Worm (Caenorhabditis elegans) whole organism, early embryonic: ENCODE data around the gene sre-47.

Source experiments
- B0310.2 ChIP-seq: sonication (generic microtip); optimal IDR thresholded peaks from 2 replicates; lab custom pipeline; 2016; ENCODE audit warnings: mild to moderate bottlenecking, missing genetic modification characterization, missing compliant biosample characterization
- F13C5.2 ChIP-seq: sonication (generic microtip); optimal IDR thresholded peaks from 2 replicates; lab custom pipeline; 2017; ENCODE audit warnings: mild to moderate bottlenecking, missing genetic modification characterization, inconsistent platforms, missing compliant biosample characterization
- aly-1 ChIP-seq: sonication (generic microtip); optimal IDR thresholded peaks from 2 replicates; lab custom pipeline; 2016; ENCODE audit warnings: missing genetic modification characterization, missing compliant biosample characterization
- ama-1 ChIP-seq: fragments of 150-350 bp; optimal IDR thresholded peaks from 2 replicates; lab custom pipeline; 2014
- ceh-13 ChIP-seq: fragments of 200-800 bp; sonication (Bioruptor generic); optimal IDR thresholded peaks from 2 replicates; lab custom pipeline; 2018; ENCODE audit warnings: mild to moderate bottlenecking, missing genetic modification characterization, missing compliant biosample characterization
- ceh-36 ChIP-seq: sonication (generic microtip); optimal IDR thresholded peaks from 2 replicates; lab custom pipeline; 2016; ENCODE audit warnings: missing genetic modification characterization, inconsistent platforms, missing compliant biosample characterization
- ets-7 ChIP-seq: sonication (generic microtip); optimal IDR thresholded peaks from 2 replicates; lab custom pipeline; 2016; ENCODE audit warnings: missing genotype, missing genetic modification characterization, missing compliant biosample characterization
- flt-1 ChIP-seq: fragments of 200-800 bp; sonication (Bioruptor generic); IDR thresholded peaks from 2 replicates; pipeline ENCODE4 v1.3.6; 2022; ENCODE audit warnings: missing genetic modification characterization, missing compliant biosample characterization
- hmbx-1 ChIP-seq: sonication (generic microtip); optimal IDR thresholded peaks from 2 replicates; lab custom pipeline; 2016; ENCODE audit warnings: mild to moderate bottlenecking, missing genetic modification characterization, missing compliant biosample characterization
- hmg-4 ChIP-seq: fragments of 200-800 bp; sonication (Bioruptor generic); optimal IDR thresholded peaks from 2 replicates; lab custom pipeline; 2018; ENCODE audit warnings: mild to moderate bottlenecking, missing genetic modification characterization, missing compliant biosample characterization
- hnd-1 ChIP-seq: sonication (generic microtip); optimal IDR thresholded peaks from 2 replicates; lab custom pipeline; 2016; ENCODE audit warnings: missing genetic modification characterization, missing compliant biosample characterization
- pes-1 ChIP-seq: fragments of 200-800 bp; sonication (Bioruptor generic); IDR thresholded peaks from 2 replicates; pipeline ENCODE4 v1.3.6; 2022; ENCODE audit warnings: missing genetic modification reagents, missing genetic modification characterization, missing compliant biosample characterization
- scrt-1 ChIP-seq: fragments of 200-800 bp; sonication (Bioruptor generic); IDR thresholded peaks from 2 replicates; pipeline ENCODE4 v1.3.6; 2022; ENCODE audit warnings: missing genetic modification characterization, missing compliant biosample characterization
- sea-1 ChIP-seq: fragments of 200-800 bp; sonication (Bioruptor generic); conservative IDR thresholded peaks from 2 replicates; pipeline ENCODE4 v1.3.6; 2022; ENCODE audit warnings: missing genetic modification characterization, missing compliant biosample characterization
- tbx-11 ChIP-seq: fragments of 200-800 bp; sonication (Bioruptor generic); IDR thresholded peaks from 2 replicates; pipeline ENCODE4 v1.3.6; 2022; ENCODE audit warnings: missing genetic modification characterization, missing compliant biosample characterization
- tbx-37 ChIP-seq: fragments of 200-800 bp; sonication (Bioruptor generic); conservative IDR thresholded peaks from 2 replicates; pipeline ENCODE4 v1.3.6; 2022; ENCODE audit warnings: missing genetic modification reagents, missing genetic modification characterization, missing compliant biosample characterization
- tra-4 ChIP-seq: sonication (generic microtip); optimal IDR thresholded peaks from 2 replicates; lab custom pipeline; 2017; ENCODE audit warnings: missing genetic modification characterization, missing compliant biosample characterization

Gene sre-47

ce11 chrII:13939531-13939930, 44.9 kb downstream of the sre-47 start, which contains the start of gene W07G1.1:
Gene W07G1.1 (minus strand): TSS chrII:13939631.
- no peak for TF ChIP-seq ets-7 (tag; lab: Kevin White, UChicago)
- TF ChIP-seq tbx-11 (GFP tag; lab: Robert Waterston, UW) = no peak
- TF ChIP-seq tbx-37 (GFP tag; lab: Robert Waterston, UW) = no peak
- no peak for TF ChIP-seq hmbx-1 (tag; lab: Kevin White, UChicago)
- no peak for TF ChIP-seq F13C5.2 (tag; lab: Kevin White, UChicago)
- TF ChIP-seq B0310.2 (tag; lab: Kevin White, UChicago) = no peak

DNA sequence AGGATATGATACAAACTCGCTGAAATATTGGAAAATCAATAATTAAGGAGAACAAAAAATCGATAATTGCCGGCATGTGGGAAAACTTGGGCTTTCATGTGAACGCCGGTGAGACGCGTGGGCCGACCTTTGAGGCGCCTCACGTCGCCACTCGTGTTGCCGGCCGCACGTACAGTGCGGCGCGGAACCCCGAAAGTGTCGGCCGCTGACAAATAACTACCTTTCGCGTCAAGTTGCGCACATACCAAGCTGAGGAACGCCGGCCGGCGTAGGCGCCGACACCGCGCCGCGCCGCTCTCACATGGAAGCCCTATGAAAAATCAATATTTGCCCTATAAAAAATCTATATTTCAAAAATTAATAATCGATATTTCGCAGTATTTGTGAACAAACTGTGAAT, 46.2 kb downstream of the sre-47 start:
- no peak for TF ChIP-seq tbx-11 (GFP tag; lab: Robert Waterston, UW)

DNA sequence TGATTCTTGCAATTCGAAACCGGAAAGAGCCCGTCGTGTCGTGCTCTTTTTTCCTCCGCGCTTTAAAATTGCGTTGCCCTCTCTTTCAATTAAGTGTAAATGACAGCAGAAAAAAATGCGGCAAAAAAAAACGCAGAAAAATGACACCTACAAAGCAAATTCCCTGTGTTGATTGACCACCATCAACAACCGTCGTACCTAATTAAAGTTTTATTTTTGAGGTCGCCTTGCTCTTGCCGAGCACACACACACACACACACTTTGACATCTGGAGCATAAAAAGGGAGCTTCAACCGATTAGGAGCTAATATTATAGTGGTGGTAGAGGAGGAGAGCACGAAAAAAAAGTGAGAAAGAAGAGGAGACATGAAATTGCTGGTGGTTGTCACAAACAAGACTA, 48.5 kb downstream of the sre-47 start:
- TF ChIP-seq hnd-1 (tag; lab: Kevin White, UChicago) = no peak
- no peak for TF ChIP-seq flt-1
- TF ChIP-seq tbx-37 (GFP tag; lab: Robert Waterston, UW) = no peak
- no peak for TF ChIP-seq ets-7 (tag; lab: Kevin White, UChicago)
- no peak for TF ChIP-seq ceh-13 (GFP tag; lab: Kevin White, UChicago)
- no peak for TF ChIP-seq hmbx-1 (tag; lab: Kevin White, UChicago)
- no peak for TF ChIP-seq tra-4 (tag; lab: Kevin White, UChicago)
- TF ChIP-seq F13C5.2 (tag; lab: Kevin White, UChicago) = no peak
- TF ChIP-seq ama-1 (lab: Kevin White, UChicago) = no peak
- no peak for TF ChIP-seq aly-1 (tag; lab: Kevin White, UChicago)
- TF ChIP-seq hmg-4 (GFP tag; lab: Kevin White, UChicago) = no peak
- no peak for TF ChIP-seq tbx-11 (GFP tag; lab: Robert Waterston, UW)
- no peak for TF ChIP-seq ceh-36 (tag; lab: Kevin White, UChicago)
- no peak for TF ChIP-seq scrt-1 (GFP tag; lab: Robert Waterston, UW)
- TF ChIP-seq B0310.2 (tag; lab: Kevin White, UChicago) = no peak
- no peak for TF ChIP-seq pes-1 (GFP tag; lab: Robert Waterston, UW)
- TF ChIP-seq sea-1 (GFP tag; lab: Robert Waterston, UW) = no peak

- no peak for TF ChIP-seq scrt-1 (GFP tag; lab: Robert Waterston, UW)
- no peak for TF ChIP-seq ama-1 (lab: Kevin White, UChicago)
- no peak for TF ChIP-seq hnd-1 (tag; lab: Kevin White, UChicago)
- no peak for TF ChIP-seq hmbx-1 (tag; lab: Kevin White, UChicago)
- no peak for TF ChIP-seq pes-1 (GFP tag; lab: Robert Waterston, UW)
- TF ChIP-seq tra-4 (tag; lab: Kevin White, UChicago) = no peak
- no peak for TF ChIP-seq hmg-4 (GFP tag; lab: Kevin White, UChicago)
Observed at ce11 chrII:13933534-13933933, 50.9 kb downstream of the sre-47 start.
